Fruit fly (Drosophila melanogaster): ENCODE results near the gene obst-E.

The obst-E gene

DNA sequence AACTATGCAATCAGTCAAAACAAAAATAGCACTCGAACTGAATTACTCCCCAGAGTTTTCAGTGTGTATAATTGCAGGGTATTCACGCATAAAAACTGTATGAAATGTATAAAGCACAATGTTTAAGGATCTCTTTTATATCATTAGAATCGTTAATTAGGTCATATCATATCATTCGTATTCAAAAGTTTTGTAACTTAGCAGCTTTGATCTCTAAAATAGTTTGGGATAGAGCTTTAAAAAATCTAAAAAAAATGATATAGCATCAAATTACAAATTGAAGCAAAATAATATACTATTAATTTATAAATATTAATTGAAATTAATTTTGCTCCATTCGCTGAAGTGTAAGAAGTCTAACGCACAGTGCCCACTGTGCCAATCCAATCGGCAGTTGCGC, 35.5 kb downstream of the obst-E start (continued):
- TF ChIP-seq CG3407 (GFP tag; optimal IDR thresholded peaks at IDR 0.05) (no peak), gem (tag; optimal IDR thresholded peaks at IDR 0.05) (no peak), Dip3 (GFP tag; optimal IDR thresholded peaks at IDR 0.05) (no peak), CG4328 (GFP tag; optimal IDR thresholded peaks at IDR 0.05) (no peak), fd3F (GFP tag; optimal IDR thresholded peaks at IDR 0.05) (no peak), danr (GFP tag; IDR thresholded peaks at IDR 0.05) (no peak), Ptx1 (GFP tag; IDR thresholded peaks at IDR 0.05) (no peak), Kr (GFP tag; optimal IDR thresholded peaks at IDR 0.05) (no peak), Deaf1 (tag; optimal IDR thresholded peaks at IDR 0.05) (no peak), rib (GFP tag; IDR thresholded peaks at IDR 0.05) (no peak), CG14860 (GFP tag; IDR thresholded peaks at IDR 0.05; ENCODE audit: partially characterized antibody) (no peak), CG15479 (GFP tag; optimal IDR thresholded peaks at IDR 0.05) (no peak), dmrt99B (tag; optimal IDR thresholded peaks at IDR 0.05) (peak; percentile 31), Fer2 (tag; optimal IDR thresholded peaks at IDR 0.05) (no peak), CG10979 (tag; optimal IDR thresholded peaks at IDR 0.05) (no peak), nmo (GFP tag; optimal IDR thresholded peaks at IDR 0.05) (peak; percentile 3), luna (GFP tag; optimal IDR thresholded peaks at IDR 0.05) (no peak), CG4820 (GFP tag; optimal IDR thresholded peaks at IDR 0.05) (no peak), amos (GFP tag; IDR thresholded peaks at IDR 0.05; ENCODE audit: partially characterized antibody) (no peak), Gug (GFP tag; IDR thresholded peaks at IDR 0.05) (no peak), CG11093 (GFP tag; IDR thresholded peaks at IDR 0.05) (no peak), ind (GFP tag; optimal IDR thresholded peaks at IDR 0.05) (peak; percentile 16), kah (GFP tag; optimal IDR thresholded peaks at IDR 0.05) (no peak), chinmo (GFP tag; IDR thresholded peaks at IDR 0.05; ENCODE audit: partially characterized antibody) (no peak), dan (GFP tag; IDR thresholded peaks at IDR 0.05) (no peak), org-1 (GFP tag; optimal IDR thresholded peaks at IDR 0.05) (no peak), Neu2 (GFP tag; optimal IDR thresholded peaks at IDR 0.05; ENCODE audit: borderline replicate concordance) (no peak), BEAF-32 (GFP tag; optimal IDR thresholded peaks at IDR 0.05) (no peak)

DNA sequence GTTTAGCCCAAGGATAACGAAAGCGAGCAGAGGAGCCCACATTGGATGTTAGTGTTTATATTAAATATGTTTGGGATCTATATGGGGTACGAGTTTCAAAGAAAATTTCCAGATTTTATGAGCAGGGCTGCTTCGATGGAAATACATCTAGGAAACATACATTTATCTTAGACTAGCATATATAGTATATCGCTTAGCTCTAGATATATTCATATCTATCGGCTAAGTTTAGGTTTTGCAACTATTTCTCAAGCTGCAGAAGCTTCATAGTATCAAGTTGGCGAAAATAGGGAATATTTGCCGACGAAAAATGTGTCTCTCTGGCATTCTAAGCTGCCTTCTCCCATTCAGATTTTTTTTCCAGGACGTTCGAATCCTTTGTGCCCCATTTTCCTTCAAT, 37.2 kb downstream of the obst-E start, which contains the start of gene CG14006:
CG14006 (minus strand) TSS at position 101 of the 400 bp plus-strand sequence.
- TF ChIP-seq CG7357 (GFP tag; IDR thresholded peaks at IDR 0.05) = no peak
- no peak for TF ChIP-seq CG14710 (tag; optimal IDR thresholded peaks at IDR 0.05)
- TF ChIP-seq CG18011 (GFP tag; optimal IDR thresholded peaks at IDR 0.05) = no peak
- TF ChIP-seq unpg (GFP tag; optimal IDR thresholded peaks at IDR 0.05) = no peak
- no peak for TF ChIP-seq CG4730 (GFP tag; IDR thresholded peaks at IDR 0.05)
- no peak for TF ChIP-seq CG6791 (GFP tag; IDR thresholded peaks at IDR 0.05; ENCODE audit: partially characterized antibody)
- TF ChIP-seq Lpt (GFP tag; optimal IDR thresholded peaks at IDR 0.05) = no peak
- TF ChIP-seq Elba2 (GFP tag; optimal IDR thresholded peaks at IDR 0.05) = no peak
- TF ChIP-seq bsh (GFP tag; optimal IDR thresholded peaks at IDR 0.05) = no peak
- TF ChIP-seq Myb (GFP tag; optimal IDR thresholded peaks at IDR 0.05) = no peak
- TF ChIP-seq CG10959 (GFP tag; IDR thresholded peaks at IDR 0.05) = no peak
- TF ChIP-seq lilli (GFP tag; optimal IDR thresholded peaks at IDR 0.05) = no peak

DNA sequence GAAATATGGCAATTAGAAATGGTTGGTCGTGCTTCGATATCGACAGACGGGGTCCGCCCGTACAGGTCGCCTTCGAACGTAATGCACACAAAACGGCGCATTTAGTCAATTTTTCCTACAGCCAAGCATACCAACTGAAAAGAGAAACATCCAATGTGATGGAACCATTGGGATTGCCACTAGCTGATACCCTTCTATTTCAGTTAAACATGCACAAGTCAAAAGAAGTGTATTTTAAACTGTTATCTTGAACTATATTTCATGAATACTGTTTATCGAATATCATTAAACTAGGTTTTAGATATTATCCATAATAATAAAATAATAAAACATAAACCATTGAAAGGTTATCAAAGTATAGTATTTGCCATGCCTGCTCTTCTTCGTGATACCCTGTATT, 39.9 kb downstream of the obst-E start:
- peak; percentile 84 for TF ChIP-seq grau (tag; optimal IDR thresholded peaks at IDR 0.05)
- TF ChIP-seq D19B (GFP tag; optimal IDR thresholded peaks at IDR 0.05) = peak; percentile 24
- TF ChIP-seq Myb (GFP tag; optimal IDR thresholded peaks at IDR 0.05) = no peak
- TF ChIP-seq D19A (tag; optimal IDR thresholded peaks at IDR 0.05) = peak; percentile 58

Data from whole organism, embryonic.